Worm (Caenorhabditis elegans) whole organism, young adult: Measurements from ENCODE around the gene clec-121.

Experiments used
- F49E8.2 ChIP-seq: sonication (generic microtip); optimal IDR thresholded peaks from 3 replicates; lab custom pipeline; 2017; ENCODE audit warnings: missing genetic modification characterization, mild to moderate bottlenecking, missing compliant biosample characterization, antibody characterized with exemption, moderate library complexity; ENCODE audit not compliant: insufficient read depth
- ceh-27 ChIP-seq: fragments of 200-800 bp; sonication (Bioruptor generic); optimal IDR thresholded peaks from 2 replicates; lab custom pipeline; 2018; ENCODE audit warnings: mild to moderate bottlenecking, missing genetic modification characterization, moderate library complexity, missing compliant biosample characterization

DNA sequence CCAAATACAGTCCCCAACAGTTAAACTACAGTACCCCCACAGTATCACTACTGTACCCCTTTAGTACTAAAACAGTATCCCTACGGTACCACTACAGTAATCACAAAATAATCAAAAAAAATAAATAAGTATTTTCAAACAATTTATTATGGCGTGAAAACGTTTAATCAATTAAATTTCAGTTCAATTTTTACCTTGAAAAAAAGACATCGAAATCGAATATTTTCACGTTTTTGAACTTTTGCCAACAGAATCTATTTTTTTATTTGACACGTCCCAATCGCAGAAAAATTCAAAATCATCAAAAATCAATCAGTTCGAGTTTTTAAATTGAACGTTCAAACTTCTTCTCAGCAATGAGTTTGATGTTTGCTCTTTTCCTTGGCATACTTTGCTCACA, 11.8 kb downstream of the clec-121 start, which contains the start of gene clec-123:
- TF ChIP-seq F49E8.2 (tag; lab: Kevin White, UChicago) (no peak), ceh-27 (GFP tag; lab: Kevin White, UChicago) (no peak)
